Worm (Caenorhabditis elegans) whole organism, L3 larva: ENCODE data around the gene C55A6.1.

Experiments used
- R02D3.7 ChIP-seq: fragments of 150-350 bp; optimal IDR thresholded peaks from 2 replicates; lab custom pipeline; 2014; ENCODE audit warnings: missing biosample characterization, missing genetic modification characterization
- ama-1 ChIP-seq: fragments of 150-350 bp; optimal IDR thresholded peaks from 2 replicates; lab custom pipeline; 2018
- ceh-16 ChIP-seq: sonication (generic microtip); optimal IDR thresholded peaks from 2 replicates; lab custom pipeline; 2017; ENCODE audit warnings: missing biosample characterization, missing genetic modification characterization
- ceh-9 ChIP-seq: sonication (generic microtip); optimal IDR thresholded peaks from 2 replicates; lab custom pipeline; 2018; ENCODE audit warnings: missing biosample characterization, missing genetic modification characterization
- egl-27 ChIP-seq: sonication (generic microtip); optimal IDR thresholded peaks from 4 replicates; lab custom pipeline; 2017; ENCODE audit warnings: missing biosample characterization, missing genetic modification reagents, missing genetic modification characterization
- nfya-1 ChIP-seq: sonication (generic microtip); optimal IDR thresholded peaks from 2 replicates; lab custom pipeline; 2017; ENCODE audit warnings: missing genetic modification characterization, mild to moderate bottlenecking, missing compliant biosample characterization, antibody characterized with exemption, moderate library complexity; ENCODE audit not compliant: insufficient read depth
- nhr-11 ChIP-seq: fragments of 150-350 bp; optimal IDR thresholded peaks from 2 replicates; lab custom pipeline; 2014; ENCODE audit warnings: missing biosample characterization, missing genetic modification characterization
- nhr-12 ChIP-seq: fragments of 150-350 bp; optimal IDR thresholded peaks from 2 replicates; lab custom pipeline; 2014; ENCODE audit warnings: missing biosample characterization, missing genetic modification characterization
- nhr-67 ChIP-seq: fragments of 150-350 bp; optimal IDR thresholded peaks from 2 replicates; lab custom pipeline; 2014; ENCODE audit warnings: missing biosample characterization, missing genetic modification characterization
- skn-1 ChIP-seq: fragments of 150-350 bp; optimal IDR thresholded peaks from 2 replicates; lab custom pipeline; 2014; ENCODE audit warnings: missing biosample characterization, missing genetic modification characterization
- snpc-4 ChIP-seq: fragments of 150-350 bp; optimal IDR thresholded peaks from 2 replicates; lab custom pipeline; 2014; ENCODE audit warnings: missing biosample characterization, missing genetic modification characterization
- tbx-2 ChIP-seq: sonication (generic microtip); optimal IDR thresholded peaks from 2 replicates; lab custom pipeline; 2016; ENCODE audit warnings: mild to moderate bottlenecking, missing genetic modification characterization, missing compliant biosample characterization
- unc-62 ChIP-seq: fragments of 150-350 bp; sonication (generic microtip); optimal IDR thresholded peaks from 4 replicates; lab custom pipeline; 2014; ENCODE audit warnings: missing biosample characterization, missing genetic modification reagents, missing genetic modification characterization
- ztf-11 ChIP-seq: fragments of 150-350 bp; optimal IDR thresholded peaks from 2 replicates; lab custom pipeline; 2014; ENCODE audit warnings: missing biosample characterization, missing genetic modification characterization

ce11 chrV:11543564-11543963 lies 38.8 kb upstream of the C55A6.1 start, which contains the start of gene F38B7.2:
- TF ChIP-seq tbx-2 (tag; lab: Kevin White, UChicago) (no peak), snpc-4 (no peak), nhr-67 (tag; lab: Kevin White, UChicago) (no peak), unc-62 (GFP tag; lab: Kevin White, UChicago) (no peak), nfya-1 (tag; lab: Kevin White, UChicago) (peak; percentile 11), egl-27 (tag; lab: Kevin White, UChicago) (peak; percentile 28), ztf-11 (tag; lab: Kevin White, UChicago) (no peak), nhr-11 (tag; lab: Kevin White, UChicago) (no peak), nhr-12 (no peak), R02D3.7 (no peak), ceh-16 (tag; lab: Kevin White, UChicago) (no peak), ama-1 (lab: Kevin White, UChicago) (no peak), ceh-9 (tag; lab: Kevin White, UChicago) (no peak), skn-1 (tag; lab: Kevin White, UChicago) (no peak)
